Fruit fly (Drosophila melanogaster): Measurements from ENCODE around the gene NO66.

The NO66 gene

DNA sequence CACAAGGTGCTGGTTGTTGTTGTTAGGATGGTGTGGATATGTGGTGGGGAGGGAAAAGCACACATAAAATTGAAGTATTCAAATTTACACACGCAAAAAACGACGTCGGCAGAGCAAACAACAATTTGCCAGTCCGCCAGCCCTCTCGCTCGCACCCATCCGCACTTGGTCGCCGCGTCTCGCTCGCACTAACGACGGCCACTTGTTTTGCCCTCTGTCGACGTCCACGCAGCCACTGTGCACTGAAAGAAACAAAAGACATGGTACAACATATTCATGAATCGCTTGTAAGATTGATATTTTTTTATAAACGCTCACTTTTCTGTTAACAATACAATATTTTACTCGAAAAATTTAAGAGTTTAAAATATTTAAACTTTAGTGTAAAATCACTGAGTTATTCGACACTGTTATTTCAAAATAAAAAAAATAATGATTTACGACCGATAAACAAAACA lies 4.7 kb downstream of the NO66 start (continued):
- no peak for TF ChIP-seq CG31388 (GFP tag; optimal IDR thresholded peaks at IDR 0.05)
- peak; percentile 74 for TF ChIP-seq CG15269 (tag; optimal IDR thresholded peaks at IDR 0.05)
- no peak for TF ChIP-seq Spps (tag; optimal IDR thresholded peaks at IDR 0.05)
- peak; percentile 20 for TF ChIP-seq odd (GFP tag; optimal IDR thresholded peaks at IDR 0.05)
- TF ChIP-seq slou (GFP tag; optimal IDR thresholded peaks at IDR 0.05): peak; percentile 63
- TF ChIP-seq CG18011 (GFP tag; optimal IDR thresholded peaks at IDR 0.05): peak; percentile 27
- TF ChIP-seq amos (GFP tag; IDR thresholded peaks at IDR 0.05; ENCODE audit: partially characterized antibody): no peak
- peak; percentile 49; the same call in 2 of the 3 replicates for TF ChIP-seq CG17361 (GFP tag; IDR thresholded peaks at IDR 0.05)
- peak in 1 of 2 experiments; percentile 54 for TF ChIP-seq bsh (GFP tag; optimal IDR thresholded peaks at IDR 0.05)
- TF ChIP-seq p53 (GFP tag; optimal IDR thresholded peaks at IDR 0.05): no peak
- no peak; the same call in 2 of the 3 replicates for TF ChIP-seq so (GFP tag; IDR thresholded peaks at IDR 0.05)
- TF ChIP-seq nerfin-1 (tag; optimal IDR thresholded peaks at IDR 0.05): no peak
- TF ChIP-seq Eip74EF (GFP tag; optimal IDR thresholded peaks at IDR 0.05): peak in 1 of 2 experiments; percentile 33
- TF ChIP-seq CG12942 (GFP tag; optimal IDR thresholded peaks at IDR 0.05): no peak
- no peak for TF ChIP-seq Dp (GFP tag; optimal IDR thresholded peaks at IDR 0.05)
- TF ChIP-seq CG17912 (GFP tag; optimal IDR thresholded peaks at IDR 0.05): no peak
- peak; percentile 47; the same call in 1 of the 3 replicates for TF ChIP-seq CG14050 (GFP tag; IDR thresholded peaks at IDR 0.05)
- TF ChIP-seq pita (GFP tag; optimal IDR thresholded peaks at IDR 0.05): no peak
- no peak for TF ChIP-seq Mad (GFP tag; optimal IDR thresholded peaks at IDR 0.05)
- TF ChIP-seq CG43689 (GFP tag; IDR thresholded peaks at IDR 0.05): no peak
- TF ChIP-seq CG4730 (GFP tag; IDR thresholded peaks at IDR 0.05): no peak
- TF ChIP-seq al (GFP tag; IDR thresholded peaks at IDR 0.05): peak; percentile 35; the same call in 1 of the 2 replicates
- TF ChIP-seq Dbx (GFP tag; IDR thresholded peaks at IDR 0.05): peak; percentile 52; the same call in 2 of the 3 replicates
- no peak for TF ChIP-seq sc (optimal IDR thresholded peaks at IDR 0.05)
- TF ChIP-seq sc (GFP tag; optimal IDR thresholded peaks at IDR 0.05): no peak
- no peak for TF ChIP-seq kay (GFP tag; optimal IDR thresholded peaks at IDR 0.05)
- TF ChIP-seq unc-4 (GFP tag; IDR thresholded peaks at IDR 0.05; ENCODE audit: partially characterized antibody): no peak
- no peak for TF ChIP-seq CG5180 (GFP tag; optimal IDR thresholded peaks at IDR 0.05)
- TF ChIP-seq Side (GFP tag; optimal IDR thresholded peaks at IDR 0.05): no peak
- TF ChIP-seq CG12155 (GFP tag; optimal IDR thresholded peaks at IDR 0.05): peak; percentile 49
- TF ChIP-seq org-1 (GFP tag; optimal IDR thresholded peaks at IDR 0.05): peak; percentile 48
- TF ChIP-seq CG7271 (tag; optimal IDR thresholded peaks at IDR 0.05): no peak
- TF ChIP-seq CG13775 (GFP tag; optimal IDR thresholded peaks at IDR 0.05): peak; percentile 64
- peak; percentile 14 for TF ChIP-seq CG13894 (tag; optimal IDR thresholded peaks at IDR 0.05)
- no peak for TF ChIP-seq tll (GFP tag; optimal IDR thresholded peaks at IDR 0.05)
- peak; percentile 83 for TF ChIP-seq CG2120 (GFP tag; optimal IDR thresholded peaks at IDR 0.05)
- 0 out of 2 replicates have a peak, but pooled peaks have one; percentile 8 for TF ChIP-seq dimm (GFP tag; IDR thresholded peaks at IDR 0.05)
- no peak for TF ChIP-seq Doc3 (GFP tag; IDR thresholded peaks at IDR 0.05; ENCODE audit: partially characterized antibody)
- TF ChIP-seq CG6791 (GFP tag; IDR thresholded peaks at IDR 0.05; ENCODE audit: partially characterized antibody): no peak
- TF ChIP-seq ttk (GFP tag; IDR thresholded peaks at IDR 0.05): peak; percentile 31; the same call in 1 of the 2 replicates
- no peak for TF ChIP-seq BtbVII (GFP tag; optimal IDR thresholded peaks at IDR 0.05)
- TF ChIP-seq Myb (GFP tag; optimal IDR thresholded peaks at IDR 0.05): peak; percentile 19
- TF ChIP-seq C15 (GFP tag; IDR thresholded peaks at IDR 0.05): no peak
- TF ChIP-seq schlank (tag; optimal IDR thresholded peaks at IDR 0.05): no peak
- no peak for TF ChIP-seq vfl (GFP tag; optimal IDR thresholded peaks at IDR 0.05)
- peak; percentile 49 for TF ChIP-seq CG18262 (tag; optimal IDR thresholded peaks at IDR 0.05)
- no peak for TF ChIP-seq CkIIα-i1 (GFP tag; IDR thresholded peaks at IDR 0.05)
- TF ChIP-seq CG8765 (GFP tag; IDR thresholded peaks at IDR 0.05): no peak
- no peak for TF ChIP-seq Antp (GFP tag; optimal IDR thresholded peaks at IDR 0.05)
- no peak; the same call in none of the 2 replicates for TF ChIP-seq rib (GFP tag; IDR thresholded peaks at IDR 0.05)

Measured in whole organism, embryonic.